Fruit fly (Drosophila melanogaster) whole organism: ENCODE measurements around the gene CG46516.
"Not testable (repeated sequence)": the region's sequence is repeated elsewhere in the genome, so short reads cannot be mapped to it uniquely, and the experiment has no call there.

Source experiments
- EcR ChIP-seq, 2 experiments: fragments of >200 bp; optimal IDR thresholded peaks; 2 replicates each; lab custom pipeline; 2017; ENCODE audit warnings: missing biosample characterization in 2 of 2, missing genetic modification characterization in 2 of 2, missing genetic modification reagents in 2 of 2
- pan ChIP-seq: fragments of >200 bp; optimal IDR thresholded peaks from 2 replicates; lab custom pipeline; 2017
- psq ChIP-seq: fragments of >200 bp; optimal IDR thresholded peaks from 2 replicates; lab custom pipeline; 2017

DNA sequence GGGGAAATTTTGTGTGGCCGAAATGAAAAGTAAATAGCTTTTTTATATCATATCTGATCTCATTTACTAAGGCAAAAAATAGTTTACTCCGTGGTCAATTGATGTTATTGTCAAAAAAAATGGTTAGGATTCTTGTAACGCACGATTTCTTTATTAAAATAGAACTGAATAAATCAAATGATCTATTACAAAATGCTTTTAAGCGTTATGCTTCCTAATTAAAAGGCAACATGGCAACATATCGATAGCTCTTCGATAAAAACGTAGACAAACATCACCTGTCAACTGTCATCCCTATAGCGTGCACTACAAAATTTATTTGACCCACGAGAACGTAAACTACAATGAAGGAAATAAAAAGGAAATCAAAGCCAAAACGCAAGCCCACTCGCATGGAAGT is 34.2 kb downstream of the CG46516 start, which contains the start of gene CG46522:
- TF ChIP-seq EcR (GFP tag; optimal IDR thresholded peaks at IDR 0.05; lab: Kevin White, UChicago); psq; pan: not testable (repeated sequence)
